Worm (Caenorhabditis elegans): ENCODE data around the gene str-247.

DNA sequence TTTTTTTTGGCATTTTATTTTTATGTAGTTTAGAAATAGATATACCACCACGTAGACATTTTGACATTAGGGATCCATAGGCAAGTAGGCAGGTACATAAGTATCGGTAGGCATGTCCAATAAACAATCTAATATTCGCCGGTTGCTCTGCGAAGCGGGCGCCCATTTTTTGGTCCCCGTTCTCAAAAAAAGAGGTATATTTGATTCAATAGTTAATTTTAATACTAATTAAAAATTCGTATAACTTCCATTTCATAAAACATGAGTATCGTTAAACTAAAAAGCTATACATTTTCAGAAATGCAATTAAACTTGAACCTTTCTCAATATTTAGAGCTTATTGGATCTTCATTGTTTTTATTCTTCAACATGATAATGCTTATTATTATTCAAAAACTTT lies 23.1 kb downstream of the str-247 start, which contains the start of gene str-83:
- TF ChIP-seq pqm-1 (tag; optimal IDR thresholded peaks at IDR 0.05) = no peak
- TF ChIP-seq mdl-1 (tag; optimal IDR thresholded peaks at IDR 0.05) = no peak
- no peak for TF ChIP-seq nhr-6 (tag; optimal IDR thresholded peaks at IDR 0.05)
- no peak for TF ChIP-seq nhr-10 (tag; optimal IDR thresholded peaks at IDR 0.05)
- TF ChIP-seq R02D3.7 (tag; optimal IDR thresholded peaks at IDR 0.05) = no peak
- no peak for TF ChIP-seq fkh-10 (GFP tag; optimal IDR thresholded peaks at IDR 0.05)
- no peak for TF ChIP-seq egl-27 (tag; optimal IDR thresholded peaks at IDR 0.05)
- no peak for TF ChIP-seq ceh-82 (tag; optimal IDR thresholded peaks at IDR 0.05)
- TF ChIP-seq ces-1 (GFP tag; optimal IDR thresholded peaks at IDR 0.05) = no peak
- no peak for TF ChIP-seq nhr-237 (tag; optimal IDR thresholded peaks at IDR 0.05)
- no peak for TF ChIP-seq daf-19 (GFP tag; conservative IDR thresholded peaks at IDR 0.05)
